Worm (Caenorhabditis elegans): Measurements from ENCODE around the gene T08G5.15.

- TF ChIP-seq ztf-16 (tag; optimal IDR thresholded peaks at IDR 0.05) (no peak), dve-1 (tag; optimal IDR thresholded peaks at IDR 0.05) (no peak), unc-86 (tag; optimal IDR thresholded peaks at IDR 0.05) (no peak), fkh-6 (tag; optimal IDR thresholded peaks at IDR 0.05) (no peak), ahr-1 (tag; optimal IDR thresholded peaks at IDR 0.05) (no peak), tbx-2 (tag; optimal IDR thresholded peaks at IDR 0.05) (no peak)
Measured at ce11 chrV:14069899-14070298, 46.9 kb upstream of the T08G5.15 start.
